Worm (Caenorhabditis elegans) whole organism, midembryonic: ENCODE results near the gene Y76B12C.9.

Experiments
- T22C8.4 ChIP-seq: fragments of 200-800 bp; sonication (Bioruptor generic); IDR thresholded peaks from 2 replicates; pipeline ENCODE4 v1.3.6; 2022; ENCODE audit warnings: missing genetic modification characterization, missing compliant biosample characterization
- cog-1 ChIP-seq: sonication (generic microtip); optimal IDR thresholded peaks from 2 replicates; lab custom pipeline; 2016; ENCODE audit warnings: missing genetic modification characterization, missing compliant biosample characterization
- flt-1 ChIP-seq: fragments of 200-800 bp; sonication (Bioruptor generic); IDR thresholded peaks from 2 replicates; pipeline ENCODE4 v1.3.6; 2022; ENCODE audit warnings: missing genetic modification characterization, missing compliant biosample characterization
- klf-2 ChIP-seq: fragments of 200-800 bp; sonication (Bioruptor generic); conservative IDR thresholded peaks from 2 replicates; pipeline ENCODE4 v1.3.6; 2022; ENCODE audit warnings: missing genetic modification reagents, missing genetic modification characterization, missing compliant biosample characterization
- med-1 ChIP-seq: sonication (generic microtip); optimal IDR thresholded peaks from 2 replicates; lab custom pipeline; 2017; ENCODE audit warnings: missing genetic modification characterization, mild to moderate bottlenecking, missing compliant biosample characterization, antibody characterized with exemption, missing genetic modification reagents; ENCODE audit not compliant: insufficient read depth
- ref-1 ChIP-seq: fragments of 200-800 bp; sonication (Bioruptor generic); conservative IDR thresholded peaks from 2 replicates; pipeline ENCODE4 v1.3.6; 2022; ENCODE audit warnings: missing genetic modification reagents, missing genetic modification characterization, missing compliant biosample characterization
- tab-1 ChIP-seq: fragments of 200-800 bp; sonication (Bioruptor generic); IDR thresholded peaks from 2 replicates; pipeline ENCODE4 v1.3.6; 2022; ENCODE audit warnings: missing genetic modification characterization, missing compliant biosample characterization
- ztf-23 ChIP-seq: fragments of 200-800 bp; sonication (Bioruptor generic); IDR thresholded peaks from 2 replicates; pipeline ENCODE4 v1.3.6; 2022; ENCODE audit warnings: missing genetic modification reagents, missing genetic modification characterization, missing compliant biosample characterization
- ztf-29 ChIP-seq: fragments of 200-800 bp; sonication (Bioruptor generic); IDR thresholded peaks from 2 replicates; pipeline ENCODE4 v1.3.6; 2022; ENCODE audit warnings: missing genetic modification reagents, missing genetic modification characterization, missing compliant biosample characterization

Gene Y76B12C.9

DNA sequence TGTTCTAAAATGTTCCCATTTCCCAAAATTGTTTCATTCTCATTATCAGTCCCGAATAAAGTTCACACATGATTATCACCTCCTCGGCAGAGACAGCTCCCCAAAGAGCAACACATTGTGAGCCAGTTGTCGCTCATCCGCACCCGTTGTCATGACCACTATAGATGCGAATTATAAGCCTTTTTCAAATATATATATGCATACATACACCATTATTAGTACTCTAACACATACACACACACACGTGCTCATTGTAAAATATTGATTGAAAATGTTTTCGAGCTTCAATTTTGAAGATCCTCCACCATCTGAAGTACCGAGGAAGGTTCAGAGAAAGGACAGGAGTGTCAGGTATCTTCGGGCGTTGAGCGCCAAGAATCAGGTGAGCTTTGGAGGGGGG lies at the start of gene Y76B12C.9, which contains the start of gene cng-2:
TSS of gene Y76B12C.9 (minus strand) at position 101 of the 400 bp plus-strand sequence.
TSS of gene cng-2 (plus strand) at position 218 of the 400 bp plus-strand sequence.
- TF ChIP-seq klf-2: no peak
- TF ChIP-seq T22C8.4 (GFP tag; lab: Robert Waterston, UW): no peak
- TF ChIP-seq ref-1 (GFP tag; lab: Robert Waterston, UW): no peak
- TF ChIP-seq ztf-23 (GFP tag; lab: Robert Waterston, UW): no peak
- TF ChIP-seq flt-1: no peak

DNA sequence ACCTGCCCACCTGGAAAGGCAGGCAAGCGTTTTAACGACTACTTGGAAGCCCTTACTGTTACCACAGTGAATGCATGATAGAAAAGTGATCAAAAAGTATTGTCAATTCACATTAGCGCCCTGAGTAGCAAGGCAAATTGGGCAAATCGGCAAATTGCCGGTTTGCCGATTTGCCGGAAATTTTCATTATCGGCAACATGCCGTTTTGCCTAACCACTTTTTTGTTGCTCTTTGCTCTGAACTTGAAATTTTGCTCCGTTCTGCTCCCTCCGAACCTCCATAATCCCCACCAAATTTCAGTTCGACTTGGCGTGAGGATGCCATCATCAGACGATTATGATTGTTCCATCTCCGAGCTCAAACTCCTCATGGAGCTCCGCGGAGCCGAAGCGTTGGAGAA lies 46.9 kb upstream of the Y76B12C.9 start, which contains the start of gene mca-2:
TSS of gene mca-2 (plus strand) at position 301 of the 400 bp plus-strand sequence.
- no peak for TF ChIP-seq med-1 (GFP tag; lab: Kevin White, UChicago)
- no peak for TF ChIP-seq ztf-23 (GFP tag; lab: Robert Waterston, UW)
- TF ChIP-seq ztf-29 (GFP tag; lab: Robert Waterston, UW): no peak
- TF ChIP-seq klf-2: no peak
- no peak for TF ChIP-seq T22C8.4 (GFP tag; lab: Robert Waterston, UW)
- no peak for TF ChIP-seq flt-1
- TF ChIP-seq tab-1 (GFP tag; lab: Robert Waterston, UW): no peak
- no peak for TF ChIP-seq ref-1 (GFP tag; lab: Robert Waterston, UW)
- TF ChIP-seq cog-1 (tag; lab: Kevin White, UChicago): no peak

DNA sequence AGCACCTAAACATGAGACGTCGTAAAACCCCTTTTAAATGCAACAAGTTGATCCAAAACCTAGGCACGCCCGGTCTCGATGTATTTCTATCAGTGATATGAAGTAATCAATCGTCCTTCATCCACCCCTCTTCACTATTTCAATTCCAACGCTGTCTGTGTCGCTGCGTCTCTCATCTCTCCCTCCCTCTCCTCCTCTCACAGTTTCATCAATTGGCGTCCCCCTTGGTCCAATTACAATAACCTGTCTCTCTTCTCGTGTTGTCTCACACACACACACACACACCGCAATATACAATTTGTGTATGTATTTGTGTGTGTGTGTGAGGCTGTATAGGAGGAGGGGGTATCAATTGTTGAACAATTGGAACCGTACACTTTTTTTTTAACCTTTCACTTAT lies 46.3 kb upstream of the Y76B12C.9 start:
- TF ChIP-seq klf-2: no peak
- 0 out of 2 replicates have a peak, but pooled peaks have one; percentile 32 for TF ChIP-seq flt-1

DNA sequence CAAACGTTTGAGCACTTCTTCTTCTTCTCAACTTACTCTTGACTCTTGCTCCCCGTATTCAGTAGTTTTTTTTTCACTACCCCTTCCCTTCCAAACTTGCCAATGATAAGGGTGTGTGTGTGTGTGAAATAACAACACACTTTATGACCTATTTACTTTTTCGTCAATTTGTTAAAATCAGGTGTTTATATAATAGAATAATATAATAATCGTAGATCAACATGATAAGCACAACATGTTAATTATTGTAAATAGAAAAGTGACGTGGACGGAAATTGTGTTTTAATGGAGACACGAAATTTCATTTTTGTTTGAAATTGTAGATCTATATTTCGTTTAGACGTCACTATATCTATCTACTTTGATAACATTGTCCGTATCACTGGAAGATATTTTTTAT lies 43.5 kb upstream of the Y76B12C.9 start:
- TF ChIP-seq ref-1 (GFP tag; lab: Robert Waterston, UW) (no peak), flt-1 (no peak), cog-1 (tag; lab: Kevin White, UChicago) (no peak), tab-1 (GFP tag; lab: Robert Waterston, UW) (no peak), ztf-29 (GFP tag; lab: Robert Waterston, UW) (no peak), klf-2 (no peak), med-1 (GFP tag; lab: Kevin White, UChicago) (no peak), T22C8.4 (GFP tag; lab: Robert Waterston, UW) (no peak), ztf-23 (GFP tag; lab: Robert Waterston, UW) (no peak)

DNA sequence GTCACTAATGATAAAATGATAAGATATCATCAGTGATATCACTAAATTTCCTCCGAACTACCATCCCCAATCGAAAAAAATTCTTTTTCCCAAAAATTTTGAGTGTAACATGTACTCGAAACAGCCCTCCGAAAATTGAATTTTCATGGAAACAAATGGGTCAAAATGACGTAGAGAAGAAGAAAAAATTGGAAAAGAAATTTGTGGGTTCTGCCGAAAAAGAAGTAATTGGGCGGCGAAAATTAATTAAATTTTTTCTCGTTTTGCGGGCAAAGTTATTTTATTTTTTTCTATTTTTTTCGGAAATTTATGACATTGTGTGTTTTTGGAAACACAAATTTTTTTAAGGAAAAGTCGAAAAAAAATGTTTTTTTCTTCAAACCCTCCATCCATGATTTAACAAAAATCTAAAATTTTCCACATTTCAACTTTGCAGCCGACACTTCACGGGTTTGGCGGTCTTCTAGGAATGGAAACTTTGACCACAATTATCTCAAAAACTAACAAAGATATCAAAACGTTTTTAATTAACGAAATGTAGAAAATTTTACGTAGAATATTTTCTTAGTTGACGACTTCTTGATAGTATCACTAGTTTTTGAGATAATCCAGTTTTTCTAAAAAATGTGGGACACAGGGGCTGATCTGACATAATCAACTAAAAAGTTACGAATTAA lies 40.4 kb upstream of the Y76B12C.9 start:
- TF ChIP-seq tab-1 (GFP tag; lab: Robert Waterston, UW) (no peak), ztf-23 (GFP tag; lab: Robert Waterston, UW) (no peak), ref-1 (GFP tag; lab: Robert Waterston, UW) (no peak), med-1 (GFP tag; lab: Kevin White, UChicago) (no peak), ztf-29 (GFP tag; lab: Robert Waterston, UW) (no peak), klf-2 (no peak), flt-1 (no peak), T22C8.4 (GFP tag; lab: Robert Waterston, UW) (no peak), cog-1 (tag; lab: Kevin White, UChicago) (no peak)

DNA sequence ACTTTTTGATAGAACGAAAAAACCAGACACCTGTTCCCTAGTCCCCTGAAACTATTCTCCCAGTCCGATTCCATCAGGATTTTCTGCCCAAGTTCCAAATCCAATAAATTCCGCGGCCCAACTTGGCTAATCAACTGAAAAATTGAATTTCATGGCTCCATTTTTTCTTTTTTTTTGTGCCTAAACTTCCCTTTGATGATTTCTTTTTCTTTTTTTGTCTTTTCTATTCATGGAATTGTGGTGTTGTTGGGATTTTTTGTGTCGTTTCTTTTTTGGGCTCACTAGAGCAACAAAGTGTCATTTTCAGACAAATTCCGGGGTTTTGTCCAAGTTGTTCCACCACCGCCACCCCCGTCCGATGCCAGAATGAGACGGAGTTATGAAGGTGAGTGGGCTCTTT lies 29.0 kb upstream of the Y76B12C.9 start, which contains the start of gene arrd-26:
TSS of gene arrd-26 (plus strand) at position 301 of the 400 bp plus-strand sequence.
- TF ChIP-seq ref-1 (GFP tag; lab: Robert Waterston, UW): no peak
- no peak for TF ChIP-seq ztf-23 (GFP tag; lab: Robert Waterston, UW)
- no peak for TF ChIP-seq ztf-29 (GFP tag; lab: Robert Waterston, UW)
- no peak for TF ChIP-seq T22C8.4 (GFP tag; lab: Robert Waterston, UW)
- no peak for TF ChIP-seq cog-1 (tag; lab: Kevin White, UChicago)
- no peak for TF ChIP-seq tab-1 (GFP tag; lab: Robert Waterston, UW)
- TF ChIP-seq flt-1: no peak
- TF ChIP-seq med-1 (GFP tag; lab: Kevin White, UChicago): no peak
- no peak for TF ChIP-seq klf-2

DNA sequence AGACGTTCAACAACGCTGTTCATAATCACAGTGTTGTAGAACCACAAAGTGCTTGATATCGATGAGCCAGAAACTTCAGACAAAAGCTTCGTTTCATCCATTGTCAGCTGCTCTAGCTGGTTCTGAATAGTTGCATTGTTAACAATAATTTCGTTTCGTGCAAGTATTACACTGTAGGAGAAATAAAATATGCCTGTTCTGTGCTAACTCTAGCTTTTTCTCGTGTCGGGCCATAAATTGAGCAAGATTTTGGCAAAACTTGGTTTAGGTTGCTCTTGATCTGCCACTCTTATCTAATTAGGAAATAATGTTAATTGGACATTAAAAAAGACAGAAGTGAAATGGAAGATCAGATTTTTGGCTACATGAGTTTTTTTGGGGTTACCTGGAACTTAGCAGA lies 22.1 kb upstream of the Y76B12C.9 start, which contains the start of gene R05C11.2:
TSS of gene R05C11.2 (minus strand) at position 101 of the 400 bp plus-strand sequence.
- TF ChIP-seq ztf-29 (GFP tag; lab: Robert Waterston, UW) (no peak), klf-2 (no peak), cog-1 (tag; lab: Kevin White, UChicago) (no peak), tab-1 (GFP tag; lab: Robert Waterston, UW) (no peak), med-1 (GFP tag; lab: Kevin White, UChicago) (no peak), ztf-23 (GFP tag; lab: Robert Waterston, UW) (no peak), flt-1 (no peak), ref-1 (GFP tag; lab: Robert Waterston, UW) (no peak), T22C8.4 (GFP tag; lab: Robert Waterston, UW) (no peak)

DNA sequence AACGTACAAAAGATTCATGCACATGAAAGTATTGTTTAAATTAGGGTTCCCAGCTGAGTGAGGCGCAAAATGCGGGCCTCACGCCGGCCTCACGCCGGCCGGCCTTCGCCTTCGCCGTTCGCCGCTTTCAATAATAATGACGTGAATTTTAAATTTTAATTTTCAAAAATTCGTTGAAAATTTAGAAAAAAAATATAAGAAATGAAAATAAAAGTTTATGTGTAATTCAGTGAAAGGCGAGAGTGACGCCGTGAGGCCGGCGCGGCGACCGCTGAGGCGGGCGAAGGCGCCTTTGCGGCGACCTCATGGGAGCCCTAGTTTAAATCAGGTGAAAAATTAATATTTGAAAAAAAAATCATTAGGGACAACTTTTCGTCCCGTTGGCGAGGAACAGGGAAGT lies 20.6 kb upstream of the Y76B12C.9 start:
- TF ChIP-seq klf-2: no peak
- no peak for TF ChIP-seq ztf-23 (GFP tag; lab: Robert Waterston, UW)
- TF ChIP-seq cog-1 (tag; lab: Kevin White, UChicago): no peak
- TF ChIP-seq med-1 (GFP tag; lab: Kevin White, UChicago): no peak
- no peak for TF ChIP-seq tab-1 (GFP tag; lab: Robert Waterston, UW)
- TF ChIP-seq flt-1: no peak
- TF ChIP-seq T22C8.4 (GFP tag; lab: Robert Waterston, UW): no peak
- TF ChIP-seq ref-1 (GFP tag; lab: Robert Waterston, UW): no peak
- TF ChIP-seq ztf-29 (GFP tag; lab: Robert Waterston, UW): no peak

DNA sequence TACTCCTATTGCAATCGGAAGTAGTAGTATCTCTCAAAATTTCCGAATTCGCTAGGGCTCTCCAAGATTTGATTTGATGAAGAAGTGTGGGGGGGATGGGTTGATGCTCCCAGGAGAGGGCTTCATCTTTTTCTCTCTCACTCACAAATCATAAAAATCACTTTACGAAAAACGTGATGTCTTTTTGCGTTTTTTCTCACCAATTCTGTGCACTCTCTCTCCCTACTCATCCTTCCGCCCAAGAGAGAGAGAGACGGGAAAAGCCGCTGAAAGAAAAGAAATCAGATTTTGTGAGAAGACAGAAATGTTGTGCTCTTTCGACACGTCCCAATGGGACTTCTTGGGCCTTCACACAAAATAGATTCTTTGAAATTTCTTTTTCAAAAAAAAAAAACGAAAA lies 16.7 kb upstream of the Y76B12C.9 start:
- TF ChIP-seq ztf-23 (GFP tag; lab: Robert Waterston, UW) (no peak), ztf-29 (GFP tag; lab: Robert Waterston, UW) (no peak), cog-1 (tag; lab: Kevin White, UChicago) (no peak)
